Fruit fly (Drosophila melanogaster) whole organism, wandering third instar larva: ENCODE results near the gene eIF1.

Experiments used
- Abd-B ChIP-seq: fragments of >200 bp; optimal IDR thresholded peaks from 2 replicates; lab custom pipeline; 2017; ENCODE audit warnings: missing biosample characterization, missing genetic modification characterization
- CG32264 ChIP-seq: fragments of 200-800 bp; sonication (Bioruptor generic); optimal IDR thresholded peaks from 2 replicates; lab custom pipeline; 2016; ENCODE audit warnings: missing biosample characterization, missing genetic modification characterization
- CG9705 ChIP-seq: fragments of 200-800 bp; sonication (Bioruptor generic); optimal IDR thresholded peaks from 2 replicates; lab custom pipeline; 2018; ENCODE audit warnings: missing biosample characterization, mild to moderate bottlenecking, missing genetic modification characterization
- CrebA ChIP-seq: fragments of 200-800 bp; sonication (Bioruptor generic); optimal IDR thresholded peaks from 2 replicates; lab custom pipeline; 2016; ENCODE audit warnings: missing biosample characterization, mild to moderate bottlenecking, missing genetic modification characterization, borderline replicate concordance
- Dfd ChIP-seq: fragments of >200 bp; optimal IDR thresholded peaks from 2 replicates; lab custom pipeline; 2017; ENCODE audit warnings: missing biosample characterization, missing genetic modification characterization
- Dif ChIP-seq: fragments of 200-275, 200-300 bp; sonication (Bioruptor generic); optimal IDR thresholded peaks from 2 replicates; lab custom pipeline; 2018; ENCODE audit warnings: missing biosample characterization, missing genetic modification characterization; ENCODE audit not compliant: partially characterized antibody
- GATAd ChIP-seq: sonication (Bioruptor generic); optimal IDR thresholded peaks from 2 replicates; lab custom pipeline; 2016; ENCODE audit warnings: missing biosample characterization, missing genetic modification characterization
- HLH106 ChIP-seq: fragments of 200-800 bp; optimal IDR thresholded peaks from 3 replicates; lab custom pipeline; 2019; ENCODE audit warnings: missing biosample characterization, mild to moderate bottlenecking, missing genetic modification characterization, moderate library complexity
- Hnf4 ChIP-seq: fragments of 200-800 bp; sonication (Bioruptor generic); optimal IDR thresholded peaks from 2 replicates; lab custom pipeline; 2016; ENCODE audit warnings: missing biosample characterization, mild to moderate bottlenecking, missing genetic modification characterization
- Hr78 ChIP-seq: fragments of >200 bp; optimal IDR thresholded peaks from 2 replicates; lab custom pipeline; 2017; ENCODE audit warnings: missing biosample characterization, missing genetic modification characterization
- Hr83 ChIP-seq: fragments of 200-300 bp; sonication (Bioruptor generic); optimal IDR thresholded peaks from 2 replicates; lab custom pipeline; 2016; ENCODE audit warnings: missing biosample characterization, mild to moderate bottlenecking, missing genetic modification characterization, moderate library complexity; ENCODE audit not compliant: poor library complexity, severe bottlenecking
- Jra ChIP-seq: sonication (Bioruptor generic); optimal IDR thresholded peaks from 2 replicates; lab custom pipeline; 2016; ENCODE audit warnings: missing biosample characterization, missing genetic modification characterization
- Mio ChIP-seq: sonication (Bioruptor generic); optimal IDR thresholded peaks from 2 replicates; lab custom pipeline; 2016; ENCODE audit warnings: missing biosample characterization, missing genetic modification characterization
- Myc ChIP-seq: fragments of >200 bp; optimal IDR thresholded peaks from 2 replicates; lab custom pipeline; 2017
- N ChIP-seq: fragments of >200 bp; optimal IDR thresholded peaks from 2 replicates; lab custom pipeline; 2018; ENCODE audit warnings: missing biosample characterization, missing external identifiers, missing genetic modification characterization
- OdsH ChIP-seq: fragments of 200-800 bp; sonication (Bioruptor generic); optimal IDR thresholded peaks from 2 replicates; lab custom pipeline; 2016; ENCODE audit warnings: missing biosample characterization, mild to moderate bottlenecking, missing genetic modification characterization
- Rel ChIP-seq, 2 experiments: fragments of 200-800 bp; sonication (Bioruptor generic) in 1 of 2; optimal IDR thresholded peaks; 2 replicates in 1 of 2; 3 replicates in 1 of 2; lab custom pipeline; 2016 to 2019; ENCODE audit warnings: mild to moderate bottlenecking in 2 of 2, missing biosample characterization in 2 of 2, missing genetic modification characterization in 2 of 2, moderate library complexity in 1 of 2
- Sp1 ChIP-seq: fragments of 200-800 bp; sonication (Bioruptor generic); optimal IDR thresholded peaks from 3 replicates; lab custom pipeline; 2019; ENCODE audit warnings: missing biosample characterization, mild to moderate bottlenecking, missing genetic modification characterization, moderate library complexity
- Vsx2 ChIP-seq: fragments of 200-300, 225-300 bp; sonication (Bioruptor generic); optimal IDR thresholded peaks from 2 replicates; lab custom pipeline; 2018; ENCODE audit warnings: missing biosample characterization, missing genetic modification characterization; ENCODE audit not compliant: partially characterized antibody
- br ChIP-seq: fragments of 200-800 bp; sonication (Bioruptor generic); optimal IDR thresholded peaks from 2 replicates; lab custom pipeline; 2016; ENCODE audit warnings: missing biosample characterization, missing genetic modification characterization
- brk ChIP-seq: fragments of 200-800 bp; sonication (Bioruptor generic); optimal IDR thresholded peaks from 2 replicates; lab custom pipeline; 2016; ENCODE audit warnings: missing biosample characterization, mild to moderate bottlenecking, missing genetic modification characterization
- dl ChIP-seq, 2 experiments: fragments of 175-275, 200-275 bp in 1 of 2; fragments of 200-275 bp in 1 of 2; sonication (Bioruptor generic); optimal IDR thresholded peaks; lab custom pipeline; 2018; ENCODE audit warnings: mild to moderate bottlenecking in 2 of 2, missing biosample characterization in 2 of 2, missing genetic modification characterization in 2 of 2, moderate library complexity in 2 of 2; ENCODE audit not compliant: partially characterized antibody in 2 of 2, insufficient read depth in 1 of 2
- dmrt93B ChIP-seq: fragments of 200-800 bp; sonication (Bioruptor generic); optimal IDR thresholded peaks from 2 replicates; lab custom pipeline; 2018; ENCODE audit warnings: missing biosample characterization, mild to moderate bottlenecking, missing genetic modification characterization
- dsf ChIP-seq: sonication (Bioruptor generic); optimal IDR thresholded peaks from 2 replicates; lab custom pipeline; 2016; ENCODE audit warnings: missing biosample characterization, missing genetic modification characterization, borderline replicate concordance
- ey ChIP-seq: fragments of 200-800 bp; sonication (Bioruptor generic); optimal IDR thresholded peaks from 2 replicates; lab custom pipeline; 2016; ENCODE audit warnings: missing biosample characterization, missing genetic modification characterization
- foxo ChIP-seq, 2 experiments: fragments of 200-800 bp; sonication (Bioruptor generic); optimal IDR thresholded peaks; 2 replicates in 1 of 2; 3 replicates in 1 of 2; lab custom pipeline; 2016 to 2017; ENCODE audit warnings: missing biosample characterization in 2 of 2, missing genetic modification characterization in 2 of 2
- fru ChIP-seq: fragments of 200-800 bp; sonication (Bioruptor generic); optimal IDR thresholded peaks from 3 replicates; lab custom pipeline; 2016; ENCODE audit warnings: missing biosample characterization, mild to moderate bottlenecking, missing genetic modification characterization
- h ChIP-seq: fragments of 200-800 bp; sonication (Bioruptor generic); optimal IDR thresholded peaks from 3 replicates; lab custom pipeline; 2016; ENCODE audit warnings: missing biosample characterization, mild to moderate bottlenecking, missing genetic modification characterization
- jim ChIP-seq: fragments of 175-275, 200-325 bp; sonication (Bioruptor generic); optimal IDR thresholded peaks from 2 replicates; lab custom pipeline; 2016; ENCODE audit warnings: missing biosample characterization, mild to moderate bottlenecking, missing genetic modification characterization
- lola ChIP-seq: fragments of >200 bp; optimal IDR thresholded peaks from 2 replicates; lab custom pipeline; 2017; ENCODE audit warnings: missing biosample characterization, missing genetic modification characterization
- pan ChIP-seq: fragments of >200 bp; optimal IDR thresholded peaks from 2 replicates; lab custom pipeline; 2017
- psq ChIP-seq: fragments of 200-800 bp; sonication (Bioruptor generic); optimal IDR thresholded peaks from 3 replicates; lab custom pipeline; 2017; ENCODE audit warnings: missing biosample characterization, mild to moderate bottlenecking, missing genetic modification characterization, moderate library complexity
- rgr ChIP-seq: fragments of 200-800 bp; sonication (Bioruptor generic); optimal IDR thresholded peaks from 3 replicates; lab custom pipeline; 2016; ENCODE audit warnings: missing biosample characterization, mild to moderate bottlenecking, missing genetic modification characterization
- sage ChIP-seq: fragments of 200-800 bp; sonication (Bioruptor generic); optimal IDR thresholded peaks from 2 replicates; lab custom pipeline; 2016; ENCODE audit warnings: missing biosample characterization, mild to moderate bottlenecking, missing genetic modification characterization
- sv ChIP-seq: fragments of 200-800 bp; sonication (Bioruptor generic); optimal IDR thresholded peaks from 3 replicates; lab custom pipeline; 2016; ENCODE audit warnings: missing biosample characterization, missing genetic modification characterization
- tai ChIP-seq: sonication (Bioruptor generic); optimal IDR thresholded peaks from 2 replicates; lab custom pipeline; 2016; ENCODE audit warnings: missing biosample characterization, missing genetic modification characterization
- usp ChIP-seq: fragments of >200 bp; optimal IDR thresholded peaks from 2 replicates; lab custom pipeline; 2017; ENCODE audit warnings: missing biosample characterization, missing genetic modification characterization
- woc ChIP-seq: sonication (Bioruptor generic); optimal IDR thresholded peaks from 2 replicates; lab custom pipeline; 2016; ENCODE audit warnings: missing biosample characterization, mild to moderate bottlenecking, missing genetic modification characterization

eIF1 gene

dm6 chr3L:3249997-3250774, 27.0 kb downstream of the eIF1 start:
- TF ChIP-seq Myc (lab: Kevin White, UChicago) (no peak), HLH106 (tag; lab: Kevin White, UChicago) (peak; percentile 27), N (GFP tag; lab: Kevin White, UChicago) (no peak), psq (GFP tag; lab: Kevin White, UChicago) (peak; percentile 19), brk (GFP tag; lab: Kevin White, UChicago) (peak; percentile 36), rgr (GFP tag; lab: Kevin White, UChicago) (peak; percentile 27), Dif (GFP tag; lab: Kevin White, UChicago) (peak; percentile 15), dmrt93B (peak; percentile 2), h (GFP tag; lab: Kevin White, UChicago) (no peak), tai (GFP tag; lab: Kevin White, UChicago) (peak; percentile 53), Hnf4 (peak; percentile 46), CG32264 (GFP tag; lab: Kevin White, UChicago) (no peak), Hr83 (GFP tag; lab: Kevin White, UChicago) (peak; percentile 79), foxo (GFP tag; optimal IDR thresholded peaks at IDR 0.05; lab: Kevin White, UChicago) (peak in 1 of 2 experiments; percentile 57), sv (GFP tag; lab: Kevin White, UChicago) (peak; percentile 97), OdsH (GFP tag; lab: Kevin White, UChicago) (peak; percentile 49)

dm6 chr3L:3250922-3251658, 27.9 kb downstream of the eIF1 start:
- TF ChIP-seq CrebA (GFP tag; lab: Kevin White, UChicago) (peak; percentile 68), dmrt93B (peak; percentile 6), brk (GFP tag; lab: Kevin White, UChicago) (peak; percentile 51), usp (GFP tag; lab: Kevin White, UChicago) (no peak), lola (GFP tag; lab: Kevin White, UChicago) (no peak), br (GFP tag; lab: Kevin White, UChicago) (peak; percentile 42), fru (GFP tag; lab: Kevin White, UChicago) (no peak), N (GFP tag; lab: Kevin White, UChicago) (no peak), Hnf4 (peak; percentile 54), Dfd (no peak), Myc (lab: Kevin White, UChicago) (no peak), rgr (GFP tag; lab: Kevin White, UChicago) (peak; percentile 24), Hr78 (GFP tag; lab: Kevin White, UChicago) (no peak), dl (GFP tag; optimal IDR thresholded peaks at IDR 0.05; lab: Kevin White, UChicago; ENCODE audit: insufficient read depth in 1 of 2, partially characterized antibody in 2 of 2) (no peak), Vsx2 (GFP tag; lab: Kevin White, UChicago) (no peak), psq (GFP tag; lab: Kevin White, UChicago) (no peak), Dif (GFP tag; lab: Kevin White, UChicago) (no peak), Mio (GFP tag; lab: Kevin White, UChicago) (no peak), OdsH (GFP tag; lab: Kevin White, UChicago) (peak; percentile 37), GATAd (no peak), Rel (GFP tag; optimal IDR thresholded peaks at IDR 0.05; lab: Kevin White, UChicago) (peak; percentile 77), Rel (tag; optimal IDR thresholded peaks at IDR 0.05; lab: Kevin White, UChicago) (peak; percentile 89), tai (GFP tag; lab: Kevin White, UChicago) (peak; percentile 36), foxo (GFP tag; optimal IDR thresholded peaks at IDR 0.05; lab: Kevin White, UChicago) (peak in 1 of 2 experiments; percentile 26), Jra (GFP tag; lab: Kevin White, UChicago) (no peak), Hr83 (GFP tag; lab: Kevin White, UChicago) (peak; percentile 73), jim (GFP tag; lab: Kevin White, UChicago) (peak; percentile 36), pan (lab: Kevin White, UChicago) (no peak), woc (GFP tag; lab: Kevin White, UChicago) (peak; percentile 37), ey (GFP tag; lab: Kevin White, UChicago) (peak; percentile 4), HLH106 (tag; lab: Kevin White, UChicago) (peak; percentile 6), h (GFP tag; lab: Kevin White, UChicago) (peak; percentile 5), CG32264 (GFP tag; lab: Kevin White, UChicago) (no peak), CG9705 (GFP tag; lab: Kevin White, UChicago) (no peak), Sp1 (peak; percentile 53), Abd-B (no peak), sv (GFP tag; lab: Kevin White, UChicago) (no peak), sage (GFP tag; lab: Kevin White, UChicago) (peak; percentile 55), dsf (GFP tag; lab: Kevin White, UChicago) (peak; percentile 30)
